Worm (Caenorhabditis elegans): ENCODE results near the gene Y69A2AR.31.

- TF ChIP-seq elt-1 (tag; optimal IDR thresholded peaks at IDR 0.05; ENCODE audit: borderline replicate concordance, insufficient read depth) (no peak), ham-2 (GFP tag; optimal IDR thresholded peaks at IDR 0.05) (no peak), nhr-237 (tag; optimal IDR thresholded peaks at IDR 0.05) (no peak), ztf-11 (tag; optimal IDR thresholded peaks at IDR 0.05) (no peak), pha-4 (tag; optimal IDR thresholded peaks at IDR 0.05) (no peak), blmp-1 (tag; optimal IDR thresholded peaks at IDR 0.05) (no peak), unc-62 (GFP tag; optimal IDR thresholded peaks at IDR 0.05) (no peak), tbx-8 (GFP tag; optimal IDR thresholded peaks at IDR 0.05) (no peak), elt-3 (tag; optimal IDR thresholded peaks at IDR 0.05) (no peak), nhr-12 (tag; optimal IDR thresholded peaks at IDR 0.05) (no peak)
Observed at ce11 chrIV:2712935-2713334, 49.1 kb upstream of the Y69A2AR.31 start, which contains the start of gene Y94H6A.12.
